Worm (Caenorhabditis elegans) whole organism, L1 larva: ENCODE data around the gene lst-4.

Experiments used
- pag-3 ChIP-seq: sonication (generic microtip); optimal IDR thresholded peaks from 2 replicates; lab custom pipeline; 2017; ENCODE audit warnings: missing genetic modification characterization, mild to moderate bottlenecking, missing compliant biosample characterization, antibody characterized with exemption, borderline replicate concordance; ENCODE audit not compliant: insufficient read depth
- unc-30 ChIP-seq: sonication (generic microtip); optimal IDR thresholded peaks from 2 replicates; lab custom pipeline; 2017; ENCODE audit warnings: missing biosample characterization, missing genetic modification characterization
- vab-15 ChIP-seq: sonication (generic microtip); optimal IDR thresholded peaks from 2 replicates; lab custom pipeline; 2017; ENCODE audit warnings: missing genotype, mild to moderate bottlenecking, missing genetic modification characterization, missing compliant biosample characterization

DNA sequence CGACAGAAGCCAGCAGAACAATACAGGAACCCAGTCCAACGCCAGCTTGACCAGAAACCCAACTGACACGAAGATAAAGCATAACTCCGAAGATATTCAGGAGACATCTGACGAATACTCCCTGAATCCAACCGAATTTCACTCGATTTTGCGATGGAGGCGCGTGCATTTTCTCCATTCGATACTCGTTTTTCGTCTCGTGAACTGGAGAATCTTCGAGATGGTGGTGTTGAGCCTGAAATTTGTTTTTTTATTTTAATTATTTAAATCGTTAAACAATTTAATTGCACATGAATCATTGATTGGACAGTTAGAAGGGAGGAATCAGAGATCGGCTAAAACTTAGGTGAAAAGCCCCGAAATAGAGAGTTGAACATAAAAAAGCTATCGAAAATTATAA is 44.7 kb upstream of the lst-4 start:
- TF ChIP-seq pag-3 (tag; lab: Kevin White, UChicago) (no peak), unc-30 (no peak), vab-15 (tag; lab: Kevin White, UChicago) (no peak)
